Worm (Caenorhabditis elegans) whole organism, L2 larva: ENCODE measurements around the gene C55A6.10.

Source experiments
- dmd-4 ChIP-seq: sonication (generic microtip); optimal IDR thresholded peaks from 2 replicates; lab custom pipeline; 2017; ENCODE audit warnings: missing biosample characterization, missing genetic modification characterization
- unc-62 ChIP-seq: fragments of 150-350 bp; optimal IDR thresholded peaks from 2 replicates; lab custom pipeline; 2014; ENCODE audit warnings: missing biosample characterization, missing genetic modification reagents, missing genetic modification characterization

DNA sequence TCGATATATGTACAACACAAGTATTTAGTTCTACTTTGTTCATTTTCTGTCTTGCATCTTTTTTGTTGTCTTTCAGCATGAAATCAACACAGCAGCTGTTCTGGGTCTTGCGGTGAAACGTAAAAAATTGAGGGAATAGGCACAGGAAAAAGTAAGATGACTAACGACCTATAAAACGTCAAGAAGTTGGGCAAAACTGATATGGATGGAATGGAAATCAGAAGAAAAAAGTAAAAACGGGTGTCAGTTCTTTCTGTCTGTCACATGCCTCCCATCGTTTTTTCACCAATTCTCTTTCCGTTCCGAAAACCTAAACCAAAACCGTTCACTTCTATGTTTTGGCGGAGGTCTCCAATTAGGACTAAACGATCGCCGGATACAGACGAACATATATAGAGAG, 4.2 kb upstream of the C55A6.10 start:
- no peak for TF ChIP-seq dmd-4
- TF ChIP-seq unc-62 (GFP tag; lab: Kevin White, UChicago) = no peak
